Fruit fly (Drosophila melanogaster) Kc167 (cell line): ENCODE results near the gene retinin.

Source experiments
- Myc ChIP-seq: fragments of >200 bp; optimal IDR thresholded peaks from 2 replicates; lab custom pipeline; 2017; ENCODE audit warnings: missing external identifiers
- Sin3A ChIP-seq: fragments of >200 bp; optimal IDR thresholded peaks from 2 replicates; lab custom pipeline; 2018; ENCODE audit warnings: missing external identifiers
- h ChIP-seq: fragments of >200 bp; optimal IDR thresholded peaks from 3 replicates; lab custom pipeline; 2018; ENCODE audit warnings: missing external identifiers
- insv ChIP-seq: fragments of >200 bp; optimal IDR thresholded peaks from 3 replicates; lab custom pipeline; 2018; ENCODE audit warnings: missing external identifiers
- psq ChIP-seq: fragments of >200 bp; optimal IDR thresholded peaks from 2 replicates; lab custom pipeline; 2017; ENCODE audit warnings: missing external identifiers
- ttk ChIP-seq: sonication (Bioruptor generic); optimal IDR thresholded peaks from 2 replicates; lab custom pipeline; 2017; ENCODE audit warnings: missing external identifiers

- TF ChIP-seq psq (lab: Kevin White, UChicago) (no peak), Myc (lab: Kevin White, UChicago) (no peak), Sin3A (lab: Kevin White, UChicago) (no peak), insv (no peak), ttk (lab: Kevin White, UChicago) (no peak), h (lab: Kevin White, UChicago) (no peak)
Observed at dm6 chr3L:16303982-16304381, 27.8 kb upstream of the retinin start, which contains the start of gene CG43249.
